Worm (Caenorhabditis elegans): Measurements from ENCODE around the gene ZC317.2.

- no peak for TF ChIP-seq jun-1 (tag; optimal IDR thresholded peaks at IDR 0.05)
- no peak for TF ChIP-seq nhr-76 (tag; optimal IDR thresholded peaks at IDR 0.05)
- no peak for TF ChIP-seq nfya-1 (tag; optimal IDR thresholded peaks at IDR 0.05; ENCODE audit: insufficient read depth)
- TF ChIP-seq zag-1 (tag; optimal IDR thresholded peaks at IDR 0.05): no peak
- TF ChIP-seq lin-39 (tag; optimal IDR thresholded peaks at IDR 0.05): no peak
- TF ChIP-seq hmg-11 (tag; optimal IDR thresholded peaks at IDR 0.05): no peak
Observed at ce11 chrV:5504295-5504694, 44.4 kb downstream of the ZC317.2 start.

Measured in whole organism, L3 larva.